Fruit fly (Drosophila melanogaster) whole organism: ENCODE measurements around the gene CG9360.

Experiments used
- CG8478 ChIP-seq: fragments of >200 bp; optimal IDR thresholded peaks from 2 replicates; lab custom pipeline; 2018; ENCODE audit warnings: inconsistent platforms
- Dll ChIP-seq: fragments of >200 bp; optimal IDR thresholded peaks from 2 replicates; lab custom pipeline; 2017
- EcR ChIP-seq, 2 experiments: fragments of >200 bp; optimal IDR thresholded peaks; 2 replicates each; lab custom pipeline; 2017; ENCODE audit warnings: missing biosample characterization in 2 of 2, missing genetic modification characterization in 2 of 2, missing genetic modification reagents in 2 of 2
- pan ChIP-seq: fragments of >200 bp; optimal IDR thresholded peaks from 2 replicates; lab custom pipeline; 2017
- psq ChIP-seq: fragments of >200 bp; optimal IDR thresholded peaks from 2 replicates; lab custom pipeline; 2017

DNA sequence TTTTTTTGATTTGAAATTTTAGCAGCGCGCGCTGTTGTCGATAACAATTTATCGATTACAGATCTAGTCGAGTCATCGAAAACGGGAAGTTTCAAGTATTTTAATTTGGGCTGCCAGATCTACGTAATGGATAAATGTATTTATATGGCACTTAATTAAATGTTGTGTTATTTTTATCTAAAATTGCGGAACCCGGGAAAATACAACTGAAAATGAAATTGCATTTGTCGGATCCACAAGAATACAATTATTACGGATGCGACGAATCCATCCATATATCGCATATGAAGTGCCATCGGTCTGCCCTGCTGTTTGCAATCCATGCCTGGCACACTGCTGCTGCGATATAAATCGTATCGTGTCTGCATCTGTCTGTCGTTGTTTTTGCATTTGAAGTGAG, 44.3 kb downstream of the CG9360 start, which contains the start of gene Tango10:
- TF ChIP-seq Dll (no peak), psq (lab: Kevin White, UChicago) (no peak), CG8478 (lab: Kevin White, UChicago) (no peak), pan (lab: Kevin White, UChicago) (no peak), EcR (GFP tag; optimal IDR thresholded peaks at IDR 0.05; lab: Kevin White, UChicago) (no peak)
